Worm (Caenorhabditis elegans) whole organism, late embryonic: ENCODE data around the gene C36C9.6.

Experiments used
- ceh-34 ChIP-seq: sonication (generic microtip); optimal IDR thresholded peaks from 2 replicates; lab custom pipeline; 2016; ENCODE audit warnings: mild to moderate bottlenecking, missing genetic modification characterization, missing compliant biosample characterization
- ceh-6 ChIP-seq: fragments of 200-800 bp; sonication (Bioruptor generic); optimal IDR thresholded peaks from 2 replicates; lab custom pipeline; 2018; ENCODE audit warnings: mild to moderate bottlenecking, missing genetic modification characterization, missing compliant biosample characterization
- dmd-4 ChIP-seq: sonication (generic microtip); optimal IDR thresholded peaks from 2 replicates; lab custom pipeline; 2016; ENCODE audit warnings: borderline replicate concordance, missing genetic modification characterization, missing compliant biosample characterization
- elt-2 ChIP-seq: sonication (generic microtip); optimal IDR thresholded peaks from 2 replicates; lab custom pipeline; 2016; ENCODE audit warnings: missing genetic modification reagents, missing genetic modification characterization, missing compliant biosample characterization
- lim-6 ChIP-seq: sonication (generic microtip); optimal IDR thresholded peaks from 2 replicates; lab custom pipeline; 2016; ENCODE audit warnings: missing genetic modification characterization, missing compliant biosample characterization
- pha-2 ChIP-seq: sonication (generic microtip); optimal IDR thresholded peaks from 2 replicates; lab custom pipeline; 2017; ENCODE audit warnings: mild to moderate bottlenecking, missing genetic modification characterization, missing compliant biosample characterization
- pros-1 ChIP-seq: fragments of 150-350 bp; optimal IDR thresholded peaks from 2 replicates; lab custom pipeline; 2014; ENCODE audit warnings: missing biosample characterization, missing genetic modification reagents, missing genetic modification characterization
- rnt-1 ChIP-seq: sonication (generic microtip); optimal IDR thresholded peaks from 2 replicates; lab custom pipeline; 2016; ENCODE audit warnings: missing genetic modification characterization, missing compliant biosample characterization
- ztf-16 ChIP-seq: sonication (generic microtip); optimal IDR thresholded peaks from 2 replicates; lab custom pipeline; 2017; ENCODE audit warnings: missing genetic modification characterization, missing compliant biosample characterization

DNA sequence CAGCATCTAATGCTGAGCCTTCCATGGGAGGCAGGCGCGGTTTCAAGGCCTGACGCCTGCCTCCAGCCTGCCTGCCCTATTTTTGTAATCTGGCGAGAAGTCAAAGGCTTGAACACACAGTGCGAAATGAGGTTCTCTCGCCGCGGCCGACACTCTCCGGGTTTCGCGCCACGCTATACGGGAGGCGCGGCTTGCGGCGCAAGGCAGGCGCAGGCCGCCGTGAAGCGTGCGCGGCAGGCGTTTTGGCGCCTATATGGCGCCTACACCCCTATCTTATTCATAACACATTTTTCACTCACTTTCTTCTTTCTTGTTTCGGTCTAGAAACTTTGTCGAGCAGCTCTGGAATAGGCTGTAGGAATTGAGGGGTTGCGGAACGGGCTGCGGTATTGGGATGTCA lies 12.3 kb upstream of the C36C9.6 start:
- no peak for TF ChIP-seq ztf-16
- no peak for TF ChIP-seq pha-2
- no peak for TF ChIP-seq lim-6 (tag; lab: Kevin White, UChicago)
- TF ChIP-seq rnt-1, result no peak
- TF ChIP-seq elt-2 (tag; lab: Kevin White, UChicago), result no peak
- no peak for TF ChIP-seq dmd-4 (tag; lab: Kevin White, UChicago)
- no peak for TF ChIP-seq pros-1 (tag; lab: Kevin White, UChicago)
- TF ChIP-seq ceh-34 (tag; lab: Kevin White, UChicago), result no peak
- no peak for TF ChIP-seq ceh-6 (GFP tag; lab: Kevin White, UChicago)
